Worm (Caenorhabditis elegans) whole organism, young adult: Measurements from ENCODE around the gene Y54G2A.32.
A peak's percentile ranks its signal among the peaks of the same experiment; 100 is the strongest.

Source experiments
- B0035.1 ChIP-seq: sonication (generic microtip); optimal IDR thresholded peaks from 2 replicates; lab custom pipeline; 2016; ENCODE audit warnings: missing genetic modification characterization, mild to moderate bottlenecking, missing compliant biosample characterization, missing genotype, missing genetic modification reagents
- B0261.1 ChIP-seq: sonication (generic microtip); optimal IDR thresholded peaks from 2 replicates; lab custom pipeline; 2016; ENCODE audit warnings: mild to moderate bottlenecking, missing genetic modification characterization, moderate library complexity, missing compliant biosample characterization
- B0336.3 ChIP-seq: fragments of 200-800 bp; sonication (Bioruptor generic); IDR thresholded peaks from 2 replicates; pipeline ENCODE4 v1.3.6; 2022; ENCODE audit warnings: missing genetic modification characterization, missing compliant biosample characterization
- F37B4.10 ChIP-seq: fragments of 200-800 bp; sonication (Bioruptor generic); IDR thresholded peaks from 2 replicates; pipeline ENCODE4 v1.3.6; 2022; ENCODE audit warnings: missing genetic modification characterization, missing compliant biosample characterization
- F52B5.7 ChIP-seq: sonication (generic microtip); optimal IDR thresholded peaks from 2 replicates; lab custom pipeline; 2016; ENCODE audit warnings: mild to moderate bottlenecking, missing genetic modification characterization, missing compliant biosample characterization
- K12H6.12 ChIP-seq: fragments of 200-800 bp; sonication (Bioruptor generic); optimal IDR thresholded peaks from 2 replicates; lab custom pipeline; 2018; ENCODE audit warnings: mild to moderate bottlenecking, missing genetic modification characterization, missing compliant biosample characterization
- Y95B8A.8 ChIP-seq: fragments of 200-800 bp; sonication (Bioruptor generic); IDR thresholded peaks from 2 replicates; pipeline ENCODE4 v1.3.6; 2022; ENCODE audit warnings: missing genetic modification reagents, missing genetic modification characterization, missing compliant biosample characterization
- aptf-2 ChIP-seq: fragments of 200-800 bp; sonication (Bioruptor generic); conservative IDR thresholded peaks from 2 replicates; pipeline ENCODE4 v1.3.6; 2022; ENCODE audit warnings: missing genetic modification reagents, missing genetic modification characterization, missing compliant biosample characterization
- attf-3 ChIP-seq: fragments of 200-800 bp; sonication (Bioruptor generic); conservative IDR thresholded peaks from 2 replicates; pipeline ENCODE4 v1.3.6; 2022; ENCODE audit warnings: missing genetic modification reagents, missing genetic modification characterization, missing compliant biosample characterization
- attf-5 ChIP-seq: fragments of 200-800 bp; sonication (Bioruptor generic); optimal IDR thresholded peaks from 2 replicates; lab custom pipeline; 2018; ENCODE audit warnings: mild to moderate bottlenecking, missing genetic modification characterization, missing compliant biosample characterization
- bed-1 ChIP-seq: fragments of 200-800 bp; sonication (Bioruptor generic); IDR thresholded peaks from 2 replicates; pipeline ENCODE4 v1.3.6; 2022; ENCODE audit warnings: missing genetic modification reagents, missing genetic modification characterization, missing compliant biosample characterization
- cebp-1 ChIP-seq, 2 experiments: fragments of 200-800 bp in 1 of 2; sonication (Bioruptor generic) in 1 of 2; sonication (generic microtip) in 1 of 2; IDR thresholded peaks in 1 of 2; optimal IDR thresholded peaks in 1 of 2; 2 replicates each; pipeline versions ENCODE4 v1.3.6 to Lab custom; 2017 to 2022; ENCODE audit warnings: missing compliant biosample characterization in 2 of 2, missing genetic modification characterization in 2 of 2, mild to moderate bottlenecking in 1 of 2, missing genetic modification reagents in 1 of 2, moderate library complexity in 1 of 2
- ceh-100 ChIP-seq: fragments of 200-800 bp; sonication (Bioruptor generic); IDR thresholded peaks from 2 replicates; pipeline ENCODE4 v1.3.6; 2022; ENCODE audit warnings: missing genetic modification reagents, missing genetic modification characterization, missing compliant biosample characterization
- ceh-58 ChIP-seq: fragments of 200-800 bp; sonication (Bioruptor generic); IDR thresholded peaks from 2 replicates; pipeline ENCODE4 v1.3.6; 2022; ENCODE audit warnings: missing genetic modification characterization, missing compliant biosample characterization
- ceh-79 ChIP-seq: sonication (generic microtip); optimal IDR thresholded peaks from 2 replicates; lab custom pipeline; 2017; ENCODE audit warnings: mild to moderate bottlenecking, missing genetic modification characterization, missing compliant biosample characterization
- chd-7 ChIP-seq: sonication (generic microtip); optimal IDR thresholded peaks from 2 replicates; lab custom pipeline; 2016; ENCODE audit warnings: mild to moderate bottlenecking, missing genetic modification characterization, moderate library complexity, missing compliant biosample characterization
- dox-1 ChIP-seq: fragments of 200-800 bp; sonication (Bioruptor generic); IDR thresholded peaks from 2 replicates; pipeline ENCODE4 v1.3.6; 2022; ENCODE audit warnings: missing genetic modification reagents, missing genetic modification characterization, missing compliant biosample characterization
- dpl-1 ChIP-seq: fragments of 150-350 bp; optimal IDR thresholded peaks from 2 replicates; lab custom pipeline; 2014; ENCODE audit warnings: missing biosample characterization, missing genetic modification reagents, missing genetic modification characterization
- egrh-3 ChIP-seq: fragments of 200-800 bp; sonication (Bioruptor generic); IDR thresholded peaks from 2 replicates; pipeline ENCODE4 v1.3.6; 2022; ENCODE audit warnings: missing genetic modification reagents, missing genetic modification characterization, missing compliant biosample characterization
- ekl-4 ChIP-seq: fragments of 200-800 bp; sonication (Bioruptor generic); IDR thresholded peaks from 2 replicates; pipeline ENCODE4 v1.3.6; 2022; ENCODE audit warnings: missing genetic modification reagents, missing genetic modification characterization, missing compliant biosample characterization
- hlh-26 ChIP-seq: fragments of 200-800 bp; sonication (Bioruptor generic); conservative IDR thresholded peaks from 2 replicates; pipeline ENCODE4 v1.3.6; 2022; ENCODE audit warnings: missing genetic modification reagents, missing genetic modification characterization, missing compliant biosample characterization
- hmg-1.2 ChIP-seq: fragments of 200-800 bp; sonication (Bioruptor generic); IDR thresholded peaks from 2 replicates; pipeline ENCODE4 v1.3.6; 2022; ENCODE audit warnings: missing genetic modification reagents, missing genetic modification characterization, missing compliant biosample characterization
- hrde-1 ChIP-seq: sonication (generic microtip); optimal IDR thresholded peaks from 2 replicates; lab custom pipeline; 2016; ENCODE audit warnings: missing genetic modification characterization, mild to moderate bottlenecking, missing compliant biosample characterization, moderate library complexity, missing genotype, missing genetic modification reagents, borderline replicate concordance
- let-526 ChIP-seq: fragments of 200-800 bp; sonication (Bioruptor generic); IDR thresholded peaks from 2 replicates; pipeline ENCODE4 v1.3.6; 2022; ENCODE audit warnings: missing genetic modification reagents, missing genetic modification characterization, missing compliant biosample characterization
- lin-26 ChIP-seq: fragments of 200-800 bp; sonication (Bioruptor generic); IDR thresholded peaks from 2 replicates; pipeline ENCODE4 v1.3.6; 2022; ENCODE audit warnings: missing genetic modification reagents, missing genetic modification characterization, missing compliant biosample characterization
- lin-35 ChIP-seq, 3 experiments: fragments of 150-350 bp in 2 of 3; sonication (generic microtip) in 1 of 3; optimal IDR thresholded peaks; 2 replicates each; lab custom pipeline; 2014 to 2018; ENCODE audit warnings: missing biosample characterization in 3 of 3, missing genetic modification characterization in 3 of 3, missing genetic modification reagents in 3 of 3
- lin-40 ChIP-seq: sonication (generic microtip); optimal IDR thresholded peaks from 2 replicates; lab custom pipeline; 2016; ENCODE audit warnings: missing genetic modification characterization, mild to moderate bottlenecking, missing compliant biosample characterization, missing genotype, missing genetic modification reagents
- madf-8 ChIP-seq: fragments of 200-800 bp; sonication (Bioruptor generic); conservative IDR thresholded peaks from 2 replicates; pipeline ENCODE4 v1.3.6; 2022; ENCODE audit warnings: missing genetic modification reagents, missing genetic modification characterization, missing compliant biosample characterization
- mcd-1 ChIP-seq: fragments of 200-800 bp; sonication (Bioruptor generic); IDR thresholded peaks from 2 replicates; pipeline ENCODE4 v1.3.6; 2022; ENCODE audit warnings: missing genetic modification reagents, missing genetic modification characterization, missing compliant biosample characterization
- mel-28 ChIP-seq: sonication (generic microtip); optimal IDR thresholded peaks from 2 replicates; lab custom pipeline; 2016; ENCODE audit warnings: borderline replicate concordance, mild to moderate bottlenecking, missing genetic modification characterization, missing compliant biosample characterization
- nfya-2 ChIP-seq: fragments of 200-800 bp; sonication (Bioruptor generic); IDR thresholded peaks from 2 replicates; pipeline ENCODE4 v1.3.6; 2022; ENCODE audit warnings: missing genetic modification reagents, missing genetic modification characterization, missing compliant biosample characterization
- nfyb-1 ChIP-seq: fragments of 200-800 bp; sonication (Bioruptor generic); IDR thresholded peaks from 2 replicates; pipeline ENCODE4 v1.3.6; 2022; ENCODE audit warnings: missing genetic modification reagents, missing genetic modification characterization, missing compliant biosample characterization
- pbrm-1 ChIP-seq: fragments of 200-800 bp; sonication (Bioruptor generic); IDR thresholded peaks from 2 replicates; pipeline ENCODE4 v1.3.6; 2022; ENCODE audit warnings: missing genetic modification reagents, missing genetic modification characterization, missing compliant biosample characterization
- rcor-1 ChIP-seq: fragments of 200-800 bp; sonication (Bioruptor generic); IDR thresholded peaks from 2 replicates; pipeline ENCODE4 v1.3.6; 2022; ENCODE audit warnings: missing genetic modification reagents, missing genetic modification characterization, missing compliant biosample characterization
- rec-8 ChIP-seq, 2 experiments: sonication (generic microtip); optimal IDR thresholded peaks; 2 replicates each; lab custom pipeline; 2016; ENCODE audit warnings: mild to moderate bottlenecking in 2 of 2, missing genetic modification characterization in 2 of 2, missing genetic modification reagents in 2 of 2, missing genotype in 2 of 2, missing biosample characterization in 1 of 2, missing compliant biosample characterization in 1 of 2, moderate library complexity in 1 of 2
- somi-1 ChIP-seq: fragments of 200-800 bp; sonication (Bioruptor generic); optimal IDR thresholded peaks from 2 replicates; lab custom pipeline; 2018; ENCODE audit warnings: mild to moderate bottlenecking, missing genetic modification characterization, missing compliant biosample characterization
- tbx-9 ChIP-seq: sonication (generic microtip); optimal IDR thresholded peaks from 2 replicates; lab custom pipeline; 2016; ENCODE audit warnings: borderline replicate concordance, missing genetic modification characterization, inconsistent platforms, missing compliant biosample characterization
- xnd-1 ChIP-seq: sonication (generic microtip); optimal IDR thresholded peaks from 2 replicates; lab custom pipeline; 2016; ENCODE audit warnings: missing genotype, missing genetic modification reagents, missing genetic modification characterization, missing compliant biosample characterization
- zfh-2 ChIP-seq: fragments of 200-800 bp; sonication (Bioruptor generic); conservative IDR thresholded peaks from 2 replicates; pipeline ENCODE4 v1.3.6; 2022; ENCODE audit warnings: missing genetic modification reagents, missing genetic modification characterization, missing compliant biosample characterization
- ztf-18 ChIP-seq: sonication (generic microtip); optimal IDR thresholded peaks from 2 replicates; lab custom pipeline; 2016; ENCODE audit warnings: missing genotype, mild to moderate bottlenecking, missing genetic modification characterization, missing compliant biosample characterization
- ztf-25 ChIP-seq: fragments of 200-800 bp; sonication (Bioruptor generic); IDR thresholded peaks from 2 replicates; pipeline ENCODE4 v1.3.6; 2022; ENCODE audit warnings: missing genetic modification reagents, missing genetic modification characterization, missing compliant biosample characterization
- ztf-6 ChIP-seq: fragments of 200-800 bp; sonication (Bioruptor generic); IDR thresholded peaks from 2 replicates; pipeline ENCODE4 v1.3.6; 2022; ENCODE audit warnings: missing genetic modification reagents, missing genetic modification characterization, missing compliant biosample characterization

The Y54G2A.32 gene

DNA sequence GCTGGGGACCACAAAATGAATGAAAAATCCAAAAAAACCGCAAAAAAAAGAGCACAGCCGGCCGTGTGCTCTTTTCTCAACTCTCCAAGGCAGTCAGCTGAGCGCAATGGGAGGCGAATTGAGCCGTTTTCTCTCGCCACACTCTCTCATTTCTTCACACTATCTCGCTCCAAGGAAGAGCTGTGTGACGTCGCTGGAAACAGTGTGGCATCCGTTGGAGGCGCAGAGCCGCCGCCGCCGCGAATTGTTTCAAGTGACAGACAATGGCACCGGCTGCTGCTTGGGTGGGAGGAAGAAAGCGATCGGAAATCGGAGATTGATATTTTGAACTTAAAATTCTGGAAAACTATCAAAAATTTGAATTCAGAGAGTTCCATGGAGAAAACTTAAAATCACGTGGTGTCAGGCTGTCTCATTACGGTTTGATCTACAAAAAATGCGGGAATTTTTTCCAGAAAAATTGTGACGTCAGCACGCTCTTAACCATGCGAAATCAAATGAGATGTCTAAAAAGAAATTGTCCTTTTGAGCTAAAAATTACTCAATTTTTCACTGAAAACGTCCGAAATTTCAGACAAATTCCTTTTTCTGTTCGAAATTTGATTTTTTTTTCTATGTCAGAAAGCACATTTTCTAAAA is 27.6 kb upstream of the Y54G2A.32 start:
- peak; percentile 44; the same call in 1 of the 2 replicates for TF ChIP-seq mcd-1 (GFP tag; lab: Robert Waterston, UW)
- no peak for TF ChIP-seq Y95B8A.8 (GFP tag; lab: Robert Waterston, UW)
- TF ChIP-seq ztf-25 (GFP tag; lab: Robert Waterston, UW), result no peak
- TF ChIP-seq zfh-2 (GFP tag; lab: Robert Waterston, UW), result peak; percentile 95
- peak; percentile 54; the same call in 1 of the 2 replicates for TF ChIP-seq nfyb-1 (GFP tag; lab: Robert Waterston, UW)
- TF ChIP-seq nfya-2, result no peak
- 0 out of 2 replicates have a peak, but pooled peaks have one; percentile 38 for TF ChIP-seq pbrm-1 (GFP tag; lab: Robert Waterston, UW)
- peak; percentile 39 for TF ChIP-seq K12H6.12 (tag; lab: Kevin White, UChicago)
- TF ChIP-seq egrh-3 (GFP tag; lab: Robert Waterston, UW), result peak; percentile 51; the same call in 1 of the 2 replicates
- peak; percentile 78 for TF ChIP-seq hmg-1.2 (GFP tag; lab: Robert Waterston, UW)
- peak; percentile 26; the same call in 1 of the 2 replicates for TF ChIP-seq dox-1 (GFP tag; lab: Robert Waterston, UW)
- no peak for TF ChIP-seq cebp-1 (GFP tag; IDR thresholded peaks at IDR 0.05; lab: Robert Waterston, UW)
- peak; percentile 43 for TF ChIP-seq cebp-1 (tag; optimal IDR thresholded peaks at IDR 0.05; lab: Kevin White, UChicago)

- TF ChIP-seq attf-5 (GFP tag; lab: Kevin White, UChicago), result no peak
- TF ChIP-seq chd-7 (tag; lab: Kevin White, UChicago), result no peak
- no peak for TF ChIP-seq madf-8 (GFP tag; lab: Robert Waterston, UW)
- TF ChIP-seq dpl-1 (GFP tag; lab: Kevin White, UChicago), result no peak
- TF ChIP-seq lin-35 (GFP tag; optimal IDR thresholded peaks at IDR 0.05; lab: Kevin White, UChicago), result no peak
- no peak for TF ChIP-seq B0261.1 (tag; lab: Kevin White, UChicago)
- TF ChIP-seq hlh-26, result no peak
- TF ChIP-seq hrde-1 (tag; lab: Kevin White, UChicago), result peak; percentile 6
- no peak for TF ChIP-seq ceh-79
- no peak for TF ChIP-seq lin-40 (tag; lab: Kevin White, UChicago)
- no peak for TF ChIP-seq attf-3 (GFP tag; lab: Robert Waterston, UW)
- TF ChIP-seq F52B5.7 (tag; lab: Kevin White, UChicago), result no peak
- TF ChIP-seq ceh-58, result no peak
- TF ChIP-seq ekl-4 (GFP tag; lab: Robert Waterston, UW), result no peak
- TF ChIP-seq ztf-6 (GFP tag; lab: Robert Waterston, UW), result no peak
- no peak for TF ChIP-seq bed-1 (GFP tag; lab: Robert Waterston, UW)
- no peak for TF ChIP-seq somi-1 (GFP tag; lab: Kevin White, UChicago)
- no peak for TF ChIP-seq B0035.1
- TF ChIP-seq tbx-9, result no peak
- TF ChIP-seq F37B4.10 (GFP tag; lab: Robert Waterston, UW), result no peak
- no peak for TF ChIP-seq aptf-2 (GFP tag; lab: Robert Waterston, UW)
- TF ChIP-seq B0336.3 (GFP tag; lab: Robert Waterston, UW), result no peak
- TF ChIP-seq ceh-100 (GFP tag; lab: Robert Waterston, UW), result no peak
- no peak for TF ChIP-seq lin-26
- TF ChIP-seq rcor-1 (GFP tag; lab: Robert Waterston, UW), result no peak
- peak; percentile 6 for TF ChIP-seq xnd-1 (tag; lab: Kevin White, UChicago)
- TF ChIP-seq rec-8 (tag; optimal IDR thresholded peaks at IDR 0.05; lab: Kevin White, UChicago), result no peak
- TF ChIP-seq ztf-18 (tag; lab: Kevin White, UChicago), result peak; percentile 84
- no peak for TF ChIP-seq egrh-3 (GFP tag; lab: Robert Waterston, UW)
- TF ChIP-seq dox-1 (GFP tag; lab: Robert Waterston, UW), result no peak
- 0 out of 2 replicates have a peak, but pooled peaks have one; percentile 27 for TF ChIP-seq Y95B8A.8 (GFP tag; lab: Robert Waterston, UW)
- TF ChIP-seq let-526 (GFP tag; lab: Robert Waterston, UW), result no peak
- no peak for TF ChIP-seq mel-28 (tag; lab: Kevin White, UChicago)
These were observed 27.0 kb upstream of the Y54G2A.32 start for ce11 chrIV:2776733-2777132.
